Fruit fly (Drosophila melanogaster) whole organism, embryonic: ENCODE results near the gene CG34242.

Experiments
- Antp ChIP-seq: fragments of 200-800 bp; sonication (Bioruptor generic); optimal IDR thresholded peaks from 3 replicates; lab custom pipeline; 2016; ENCODE audit warnings: missing biosample characterization, missing genetic modification characterization
- Bdp1 ChIP-seq: fragments of 200-800 bp; sonication (Bioruptor generic); optimal IDR thresholded peaks from 3 replicates; lab custom pipeline; 2016; ENCODE audit warnings: missing biosample characterization, missing genetic modification characterization
- Blimp-1 ChIP-seq: fragments of 200-800 bp; sonication (Bioruptor generic); optimal IDR thresholded peaks from 3 replicates; lab custom pipeline; 2018; ENCODE audit warnings: missing biosample characterization, missing genetic modification characterization, mild to moderate bottlenecking, moderate library complexity, missing genetic modification reagents
- CG10321 ChIP-seq: fragments of 200-800 bp; sonication (Bioruptor generic); IDR thresholded peaks from 2 replicates; pipeline ENCODE4 v1.3.6; 2022; ENCODE audit warnings: missing biosample characterization, missing genetic modification characterization
- CG10462 ChIP-seq: fragments of 200-800 bp; sonication (Bioruptor generic); optimal IDR thresholded peaks from 2 replicates; lab custom pipeline; 2016; ENCODE audit warnings: missing biosample characterization, missing genetic modification characterization
- CG11504 ChIP-seq: fragments of 200-800 bp; sonication (Bioruptor generic); optimal IDR thresholded peaks from 3 replicates; lab custom pipeline; 2019; ENCODE audit warnings: missing biosample characterization, mild to moderate bottlenecking, missing genetic modification characterization, moderate library complexity
- CG11695 ChIP-seq: fragments of 200-800 bp; sonication (Bioruptor generic); IDR thresholded peaks from 3 replicates; pipeline ENCODE4 v1.3.6; 2022; ENCODE audit warnings: missing biosample characterization, missing genetic modification characterization
- CG12071 ChIP-seq: fragments of 200-800 bp; sonication (Bioruptor generic); optimal IDR thresholded peaks from 3 replicates; lab custom pipeline; 2018; ENCODE audit warnings: missing biosample characterization, mild to moderate bottlenecking, missing genetic modification characterization
- CG13287 ChIP-seq: fragments of 200-800 bp; sonication (Bioruptor generic); IDR thresholded peaks from 2 replicates; pipeline ENCODE4 v1.3.6; 2022; ENCODE audit warnings: missing biosample characterization, missing genetic modification characterization; ENCODE audit not compliant: partially characterized antibody
- CG14710 ChIP-seq: fragments of 200-800 bp; sonication (Bioruptor generic); optimal IDR thresholded peaks from 3 replicates; lab custom pipeline; 2019; ENCODE audit warnings: missing biosample characterization, mild to moderate bottlenecking, missing genetic modification characterization, moderate library complexity
- CG15011 ChIP-seq: fragments of 200-800 bp; sonication (Bioruptor generic); optimal IDR thresholded peaks from 3 replicates; lab custom pipeline; 2018; ENCODE audit warnings: missing biosample characterization, mild to moderate bottlenecking, missing genetic modification characterization
- CG16813 ChIP-seq: fragments of 200-800 bp; sonication (Bioruptor generic); IDR thresholded peaks from 3 replicates; pipeline ENCODE4 v1.3.6; 2022; ENCODE audit warnings: missing biosample characterization, missing genetic modification characterization; ENCODE audit not compliant: partially characterized antibody
- CG17361 ChIP-seq: fragments of 200-800 bp; sonication (Bioruptor generic); IDR thresholded peaks from 3 replicates; pipeline ENCODE4 v1.3.6; 2022; ENCODE audit warnings: missing biosample characterization, missing genetic modification characterization
- CG18262 ChIP-seq: fragments of 200-800 bp; optimal IDR thresholded peaks from 3 replicates; lab custom pipeline; 2019; ENCODE audit warnings: missing biosample characterization, mild to moderate bottlenecking, missing genetic modification characterization, moderate library complexity
- CG18764 ChIP-seq: fragments of 200-800 bp; sonication (Bioruptor generic); optimal IDR thresholded peaks from 3 replicates; lab custom pipeline; 2016; ENCODE audit warnings: missing biosample characterization, missing genetic modification characterization
- CG32532 ChIP-seq: fragments of 200-800 bp; sonication (Bioruptor generic); IDR thresholded peaks from 2 replicates; pipeline ENCODE4 v1.3.6; 2022; ENCODE audit warnings: missing biosample characterization, missing genetic modification characterization
- CG32772 ChIP-seq: fragments of 200-800 bp; sonication (Bioruptor generic); IDR thresholded peaks from 2 replicates; pipeline ENCODE4 v1.3.6; 2022; ENCODE audit warnings: missing biosample characterization, missing genetic modification characterization
- CG33213 ChIP-seq: fragments of 200-800 bp; sonication (Bioruptor generic); optimal IDR thresholded peaks from 3 replicates; lab custom pipeline; 2016; ENCODE audit warnings: missing biosample characterization, missing genetic modification characterization
- CG34422 ChIP-seq: fragments of 200-800 bp; sonication (Bioruptor generic); IDR thresholded peaks from 3 replicates; pipeline ENCODE4 v1.3.6; 2022; ENCODE audit warnings: missing biosample characterization, missing genetic modification characterization
- CG3726 ChIP-seq: fragments of 200-800 bp; sonication (Bioruptor generic); IDR thresholded peaks from 3 replicates; pipeline ENCODE4, ENCODE4 v1.3.6; 2022; ENCODE audit warnings: missing biosample characterization, missing genetic modification characterization
- CG43689 ChIP-seq: fragments of 200-800 bp; sonication (Bioruptor generic); IDR thresholded peaks from 2 replicates; pipeline ENCODE4 v1.3.6; 2022; ENCODE audit warnings: missing biosample characterization, missing genetic modification characterization
- CG6765 ChIP-seq: fragments of 200-800 bp; sonication (Bioruptor generic); optimal IDR thresholded peaks from 3 replicates; lab custom pipeline; 2017; ENCODE audit warnings: missing biosample characterization, mild to moderate bottlenecking, missing genetic modification characterization
- CG8281 ChIP-seq: fragments of 200-800 bp; sonication (Bioruptor generic); optimal IDR thresholded peaks from 2 replicates; lab custom pipeline; 2018; ENCODE audit warnings: missing biosample characterization, mild to moderate bottlenecking, missing genetic modification characterization, moderate library complexity
- CkIIα-i1 ChIP-seq: fragments of 200-800 bp; sonication (Bioruptor generic); IDR thresholded peaks from 2 replicates; pipeline ENCODE4 v1.3.6; 2022; ENCODE audit warnings: missing biosample characterization, missing genetic modification characterization
- D ChIP-seq, 2 experiments: fragments of 200-800 bp in 1 of 2; fragments of >200 bp in 1 of 2; sonication (Bioruptor generic) in 1 of 2; optimal IDR thresholded peaks; 2 replicates in 1 of 2; 3 replicates in 1 of 2; lab custom pipeline; 2017; ENCODE audit warnings: mild to moderate bottlenecking in 1 of 2, missing biosample characterization in 1 of 2, missing genetic modification characterization in 1 of 2, missing genetic modification reagents in 1 of 2
- Dad ChIP-seq: fragments of 200-800 bp; sonication (Bioruptor generic); optimal IDR thresholded peaks from 3 replicates; lab custom pipeline; 2016; ENCODE audit warnings: missing biosample characterization, missing genetic modification characterization
- Dfd ChIP-seq, 2 experiments: fragments of >200 bp; optimal IDR thresholded peaks; 2 replicates each; lab custom pipeline; 2017; ENCODE audit warnings: missing biosample characterization in 2 of 2, missing genetic modification characterization in 2 of 2
- Eip74EF ChIP-seq, 2 experiments: fragments of 200-800 bp in 1 of 2; fragments of >200 bp in 1 of 2; sonication (Bioruptor generic) in 1 of 2; optimal IDR thresholded peaks; 2 replicates each; lab custom pipeline; 2017 to 2019; ENCODE audit warnings: missing biosample characterization in 2 of 2, missing genetic modification characterization in 2 of 2, mild to moderate bottlenecking in 1 of 2, moderate library complexity in 1 of 2
- H15 ChIP-seq: fragments of 200-800 bp; sonication (Bioruptor generic); IDR thresholded peaks from 3 replicates; pipeline ENCODE4 v1.3.6; 2022; ENCODE audit warnings: missing biosample characterization, missing genetic modification characterization
- H2.0 ChIP-seq: fragments of 200-800 bp; sonication (Bioruptor generic); IDR thresholded peaks from 2 replicates; pipeline ENCODE4 v1.3.6; 2022; ENCODE audit warnings: missing biosample characterization, missing genetic modification characterization
- Jarid2 ChIP-seq: fragments of 200-800 bp; sonication (Bioruptor generic); optimal IDR thresholded peaks from 3 replicates; lab custom pipeline; 2017; ENCODE audit warnings: mild to moderate bottlenecking, missing biosample characterization, missing genetic modification reagents, missing genetic modification characterization
- Mes4 ChIP-seq: fragments of 200-800 bp; sonication (Bioruptor generic); optimal IDR thresholded peaks from 2 replicates; lab custom pipeline; 2016; ENCODE audit warnings: missing biosample characterization, missing genetic modification characterization
- Nf-YB ChIP-seq: fragments of 200-800 bp; sonication (Bioruptor generic); optimal IDR thresholded peaks from 3 replicates; lab custom pipeline; 2019; ENCODE audit warnings: missing biosample characterization, mild to moderate bottlenecking, missing genetic modification characterization, moderate library complexity
- Sry-β ChIP-seq: fragments of 200-800 bp; sonication (Bioruptor generic); optimal IDR thresholded peaks from 2 replicates; lab custom pipeline; 2018; ENCODE audit warnings: missing biosample characterization, mild to moderate bottlenecking, missing genetic modification characterization, moderate library complexity
- Trl ChIP-seq, 3 experiments: fragments of >200 bp in 2 of 3; fragments of 200-800 bp in 1 of 3; sonication (Bioruptor generic) in 1 of 3; optimal IDR thresholded peaks; 2 replicates in 1 of 3; 3 replicates in 2 of 3; lab custom pipeline; 2016 to 2017; ENCODE audit warnings: missing biosample characterization in 1 of 3, missing genetic modification characterization in 1 of 3
- bigmax ChIP-seq: fragments of 200-800 bp; sonication (Bioruptor generic); optimal IDR thresholded peaks from 2 replicates; lab custom pipeline; 2018; ENCODE audit warnings: missing biosample characterization, mild to moderate bottlenecking, missing genetic modification characterization
- crol ChIP-seq: fragments of 200-800 bp; sonication (Bioruptor generic); IDR thresholded peaks from 2 replicates; pipeline ENCODE4 v1.3.6; 2022; ENCODE audit warnings: missing biosample characterization, missing genetic modification characterization
- dati ChIP-seq: fragments of 200-800 bp; sonication (Bioruptor generic); IDR thresholded peaks from 2 replicates; pipeline ENCODE4 v1.3.6; 2022; ENCODE audit warnings: missing biosample characterization, missing genetic modification characterization
- eyg ChIP-seq: fragments of 200-800 bp; sonication (Bioruptor generic); optimal IDR thresholded peaks from 3 replicates; lab custom pipeline; 2016; ENCODE audit warnings: missing biosample characterization, missing genetic modification characterization
- jigr1 ChIP-seq: fragments of 200-800 bp; sonication (Bioruptor generic); IDR thresholded peaks from 3 replicates; pipeline ENCODE4 v1.3.6; 2022; ENCODE audit warnings: missing biosample characterization, missing genetic modification characterization
- klu ChIP-seq: fragments of 200-800 bp; sonication (Bioruptor generic); IDR thresholded peaks from 2 replicates; pipeline ENCODE4 v1.3.6; 2022; ENCODE audit warnings: missing biosample characterization, missing genetic modification characterization
- lilli ChIP-seq: fragments of 200-800 bp; sonication (Bioruptor generic); optimal IDR thresholded peaks from 3 replicates; lab custom pipeline; 2016; ENCODE audit warnings: missing biosample characterization, missing genetic modification characterization
- maf-S ChIP-seq: fragments of 200-800 bp; sonication (Bioruptor generic); optimal IDR thresholded peaks from 2 replicates; lab custom pipeline; 2016; ENCODE audit warnings: missing biosample characterization, missing genetic modification characterization
- mam ChIP-seq: fragments of 200-800 bp; sonication (Bioruptor generic); optimal IDR thresholded peaks from 3 replicates; lab custom pipeline; 2016; ENCODE audit warnings: missing biosample characterization, missing genetic modification characterization
- org-1 ChIP-seq: fragments of 200-800 bp; sonication (Bioruptor generic); optimal IDR thresholded peaks from 2 replicates; lab custom pipeline; 2017; ENCODE audit warnings: missing biosample characterization, missing genetic modification characterization
- pho ChIP-seq: fragments of 200-800 bp; sonication (Bioruptor generic); optimal IDR thresholded peaks from 2 replicates; lab custom pipeline; 2016; ENCODE audit warnings: missing biosample characterization, missing genetic modification characterization
- pita ChIP-seq: fragments of 200-800 bp; sonication (Bioruptor generic); optimal IDR thresholded peaks from 2 replicates; lab custom pipeline; 2017; ENCODE audit warnings: missing biosample characterization, mild to moderate bottlenecking, missing genetic modification characterization
- sd ChIP-seq: fragments of 200-800 bp; sonication (Bioruptor generic); optimal IDR thresholded peaks from 3 replicates; lab custom pipeline; 2018; ENCODE audit warnings: missing biosample characterization, mild to moderate bottlenecking, missing genetic modification characterization, moderate library complexity
- sim ChIP-seq: fragments of 200-800 bp; sonication (Bioruptor generic); IDR thresholded peaks from 2 replicates; pipeline ENCODE4 v1.3.6; 2022; ENCODE audit warnings: missing biosample characterization, missing genetic modification characterization
- tgo ChIP-seq: fragments of 200-800 bp; sonication (Bioruptor generic); IDR thresholded peaks from 3 replicates; pipeline ENCODE4 v1.3.6; 2022; ENCODE audit warnings: missing biosample characterization, missing genetic modification characterization
- zfh2 ChIP-seq: fragments of 200-800 bp; sonication (Bioruptor generic); optimal IDR thresholded peaks from 2 replicates; lab custom pipeline; 2016; ENCODE audit warnings: missing biosample characterization, missing genetic modification characterization

Gene CG34242

dm6 chr3L:12501249-12501648, 32.5 kb upstream of the CG34242 start, which contains the start of the genes CG10638 and CG10681 (continued):
- peak; percentile 22 for TF ChIP-seq CG18764
- TF ChIP-seq CG3726 (GFP tag; lab: Robert Waterston, UW), result no peak
- TF ChIP-seq lilli (GFP tag; lab: Kevin White, UChicago), result peak; percentile 61
- TF ChIP-seq Eip74EF (GFP tag; optimal IDR thresholded peaks at IDR 0.05; lab: Kevin White, UChicago), result no peak
- TF ChIP-seq CG10462 (GFP tag; lab: Kevin White, UChicago), result no peak
- no peak for TF ChIP-seq CG43689 (GFP tag; lab: Robert Waterston, UW)
- TF ChIP-seq Sry-β (GFP tag; lab: Kevin White, UChicago), result no peak
- no peak for TF ChIP-seq CG15011
- no peak for TF ChIP-seq Dfd (GFP tag; optimal IDR thresholded peaks at IDR 0.05; lab: Kevin White, UChicago)
- TF ChIP-seq CG13287 (GFP tag; lab: Robert Waterston, UW), result peak; percentile 65
- peak; percentile 11 for TF ChIP-seq zfh2 (GFP tag; lab: Kevin White, UChicago)
- TF ChIP-seq CG32772, result peak; percentile 53
- TF ChIP-seq CG33213 (GFP tag; lab: Kevin White, UChicago), result no peak
- TF ChIP-seq CG8281 (tag; lab: Kevin White, UChicago), result no peak
- no peak for TF ChIP-seq CkIIα-i1
- no peak for TF ChIP-seq Nf-YB (GFP tag; lab: Kevin White, UChicago)
- TF ChIP-seq D (optimal IDR thresholded peaks at IDR 0.05; lab: Kevin White, UChicago), result no peak
- no peak for TF ChIP-seq D (GFP tag; optimal IDR thresholded peaks at IDR 0.05; lab: Kevin White, UChicago)
- no peak for TF ChIP-seq H15 (GFP tag; lab: Robert Waterston, UW)
- no peak for TF ChIP-seq sd (tag; lab: Kevin White, UChicago)
- peak; percentile 81 for TF ChIP-seq CG14710 (tag; lab: Kevin White, UChicago)
- TF ChIP-seq sim, result no peak
- peak; percentile 2 for TF ChIP-seq pho (GFP tag; lab: Kevin White, UChicago)
- no peak for TF ChIP-seq eyg (GFP tag; lab: Kevin White, UChicago)
- no peak for TF ChIP-seq Dad (GFP tag; lab: Kevin White, UChicago)
- TF ChIP-seq Antp (GFP tag; lab: Kevin White, UChicago), result no peak
- TF ChIP-seq CG32532 (GFP tag; lab: Robert Waterston, UW), result no peak
- no peak for TF ChIP-seq mam (GFP tag; lab: Kevin White, UChicago)
- no peak for TF ChIP-seq H2.0 (GFP tag; lab: Robert Waterston, UW)
- no peak for TF ChIP-seq crol
- TF ChIP-seq jigr1 (GFP tag; lab: Robert Waterston, UW), result no peak
- TF ChIP-seq pita (GFP tag; lab: Kevin White, UChicago), result no peak
- no peak for TF ChIP-seq bigmax (GFP tag; lab: Kevin White, UChicago)
- TF ChIP-seq Blimp-1, result peak; percentile 41
- no peak for TF ChIP-seq CG16813 (GFP tag; lab: Robert Waterston, UW)
- TF ChIP-seq Trl (optimal IDR thresholded peaks at IDR 0.05; lab: Kevin White, UChicago), result no peak
- TF ChIP-seq Trl (GFP tag; optimal IDR thresholded peaks at IDR 0.05; lab: Kevin White, UChicago), result peak; percentile 24
- TF ChIP-seq maf-S (GFP tag; lab: Kevin White, UChicago), result no peak
- no peak; the same call in 2 of the 3 replicates for TF ChIP-seq CG11695 (GFP tag; lab: Robert Waterston, UW)
- TF ChIP-seq CG10321 (GFP tag; lab: Robert Waterston, UW), result no peak
- TF ChIP-seq klu, result no peak
- TF ChIP-seq CG34422 (GFP tag; lab: Robert Waterston, UW), result peak; percentile 55; the same call in 1 of the 3 replicates
- peak; percentile 49 for TF ChIP-seq CG18262 (tag; lab: Kevin White, UChicago)
- TF ChIP-seq CG12071 (GFP tag; lab: Kevin White, UChicago), result no peak
- TF ChIP-seq Bdp1 (GFP tag; lab: Kevin White, UChicago), result no peak
- TF ChIP-seq CG6765 (GFP tag; lab: Kevin White, UChicago), result no peak
- 0 out of 3 replicates have a peak, but pooled peaks have one; percentile 43 for TF ChIP-seq CG17361 (GFP tag; lab: Robert Waterston, UW)
- TF ChIP-seq Mes4, result no peak
- no peak for TF ChIP-seq Jarid2
- TF ChIP-seq org-1 (GFP tag; lab: Kevin White, UChicago), result no peak
- TF ChIP-seq CG11504 (tag; lab: Kevin White, UChicago), result peak; percentile 58
- TF ChIP-seq tgo (GFP tag; lab: Robert Waterston, UW), result no peak
- TF ChIP-seq dati, result no peak
